Fruit fly (Drosophila melanogaster): ENCODE measurements around the gene CG33263.

dm6 chr3L:13403141-13403867 lies 20.7 kb downstream of the CG33263 start:
- TF ChIP-seq CG33017 (tag; optimal IDR thresholded peaks at IDR 0.05) (no peak), Crg-1 (GFP tag; optimal IDR thresholded peaks at IDR 0.05) (no peak), CG5204 (GFP tag; optimal IDR thresholded peaks at IDR 0.05) (no peak), Mnt (GFP tag; optimal IDR thresholded peaks at IDR 0.05) (no peak), bab1 (GFP tag; optimal IDR thresholded peaks at IDR 0.05) (no peak), CG7045 (GFP tag; optimal IDR thresholded peaks at IDR 0.05) (no peak), pad (GFP tag; optimal IDR thresholded peaks at IDR 0.05) (no peak)

Measured in whole organism, adult.